Worm (Caenorhabditis elegans) whole organism, midembryonic: ENCODE measurements around the gene gsp-2.

ENCODE experiments used
- T22C8.4 ChIP-seq: fragments of 200-800 bp; sonication (Bioruptor generic); IDR thresholded peaks from 2 replicates; pipeline ENCODE4 v1.3.6; 2022; ENCODE audit warnings: missing genetic modification characterization, missing compliant biosample characterization
- cog-1 ChIP-seq: sonication (generic microtip); optimal IDR thresholded peaks from 2 replicates; lab custom pipeline; 2016; ENCODE audit warnings: missing genetic modification characterization, missing compliant biosample characterization
- flt-1 ChIP-seq: fragments of 200-800 bp; sonication (Bioruptor generic); IDR thresholded peaks from 2 replicates; pipeline ENCODE4 v1.3.6; 2022; ENCODE audit warnings: missing genetic modification characterization, missing compliant biosample characterization
- klf-2 ChIP-seq: fragments of 200-800 bp; sonication (Bioruptor generic); conservative IDR thresholded peaks from 2 replicates; pipeline ENCODE4 v1.3.6; 2022; ENCODE audit warnings: missing genetic modification reagents, missing genetic modification characterization, missing compliant biosample characterization
- med-1 ChIP-seq: sonication (generic microtip); optimal IDR thresholded peaks from 2 replicates; lab custom pipeline; 2017; ENCODE audit warnings: missing genetic modification characterization, mild to moderate bottlenecking, missing compliant biosample characterization, antibody characterized with exemption, missing genetic modification reagents; ENCODE audit not compliant: insufficient read depth
- ref-1 ChIP-seq: fragments of 200-800 bp; sonication (Bioruptor generic); conservative IDR thresholded peaks from 2 replicates; pipeline ENCODE4 v1.3.6; 2022; ENCODE audit warnings: missing genetic modification reagents, missing genetic modification characterization, missing compliant biosample characterization
- tab-1 ChIP-seq: fragments of 200-800 bp; sonication (Bioruptor generic); IDR thresholded peaks from 2 replicates; pipeline ENCODE4 v1.3.6; 2022; ENCODE audit warnings: missing genetic modification characterization, missing compliant biosample characterization
- ztf-23 ChIP-seq: fragments of 200-800 bp; sonication (Bioruptor generic); IDR thresholded peaks from 2 replicates; pipeline ENCODE4 v1.3.6; 2022; ENCODE audit warnings: missing genetic modification reagents, missing genetic modification characterization, missing compliant biosample characterization
- ztf-29 ChIP-seq: fragments of 200-800 bp; sonication (Bioruptor generic); IDR thresholded peaks from 2 replicates; pipeline ENCODE4 v1.3.6; 2022; ENCODE audit warnings: missing genetic modification reagents, missing genetic modification characterization, missing compliant biosample characterization

DNA sequence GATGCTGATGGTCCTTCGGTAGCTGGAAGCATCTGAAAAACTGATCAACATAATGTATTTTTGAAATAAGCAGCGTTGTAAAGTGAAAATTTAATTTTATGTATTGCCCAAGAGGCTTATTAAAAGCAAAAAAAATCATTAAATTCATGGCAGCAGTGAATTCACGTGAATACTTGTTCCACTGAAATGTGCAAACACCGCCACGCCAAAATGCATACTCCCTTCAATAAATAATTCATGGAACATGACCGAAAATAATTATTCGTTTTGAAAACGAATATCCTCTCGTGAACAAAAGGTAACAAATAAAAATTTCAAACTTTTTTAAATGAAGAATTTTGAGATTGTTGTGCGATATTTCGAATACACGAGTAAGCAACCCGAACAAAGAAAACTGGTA is 21.0 kb downstream of the gsp-2 start, which contains the start of gene F08F8.10:
- no peak for TF ChIP-seq klf-2 (GFP tag; lab: Robert Waterston, UW)
- no peak for TF ChIP-seq flt-1 (GFP tag; lab: Robert Waterston, UW)
- TF ChIP-seq med-1: no peak
- peak; percentile 17; the same call in 1 of the 2 replicates for TF ChIP-seq ztf-23 (GFP tag; lab: Robert Waterston, UW)
- no peak for TF ChIP-seq ztf-29
- no peak for TF ChIP-seq ref-1 (GFP tag; lab: Robert Waterston, UW)
- TF ChIP-seq tab-1 (GFP tag; lab: Robert Waterston, UW): no peak
- TF ChIP-seq T22C8.4 (GFP tag; lab: Robert Waterston, UW): no peak
- peak; percentile 19 for TF ChIP-seq cog-1
